Worm (Caenorhabditis elegans) whole organism, L2 larva: ENCODE measurements around the gene C06C3.7.

ENCODE experiments used
- ama-1 ChIP-seq: fragments of 150-350 bp; optimal IDR thresholded peaks from 2 replicates; lab custom pipeline; 2018; ENCODE audit warnings: inconsistent platforms
- egl-27 ChIP-seq: sonication (generic microtip); optimal IDR thresholded peaks from 3 replicates; lab custom pipeline; 2017; ENCODE audit warnings: missing biosample characterization, missing genetic modification reagents, missing genetic modification characterization
- nhr-23 ChIP-seq: fragments of 150-350 bp; optimal IDR thresholded peaks from 2 replicates; lab custom pipeline; 2014; ENCODE audit warnings: missing biosample characterization, missing genetic modification reagents, missing genetic modification characterization
- ztf-11 ChIP-seq: sonication (generic microtip); optimal IDR thresholded peaks from 2 replicates; lab custom pipeline; 2017; ENCODE audit warnings: missing biosample characterization, missing genetic modification characterization

ce11 chrII:9436009-9436408, 50.7 kb downstream of the C06C3.7 start, which contains the start of gene kin-16:
- TF ChIP-seq ama-1 (lab: Kevin White, UChicago) (no peak), nhr-23 (tag; lab: Kevin White, UChicago) (no peak), egl-27 (tag; lab: Kevin White, UChicago) (no peak), ztf-11 (no peak)
